Comparison of ENCODE assay signal across 2 fruit fly cellular contexts in the genomic region with DNA sequence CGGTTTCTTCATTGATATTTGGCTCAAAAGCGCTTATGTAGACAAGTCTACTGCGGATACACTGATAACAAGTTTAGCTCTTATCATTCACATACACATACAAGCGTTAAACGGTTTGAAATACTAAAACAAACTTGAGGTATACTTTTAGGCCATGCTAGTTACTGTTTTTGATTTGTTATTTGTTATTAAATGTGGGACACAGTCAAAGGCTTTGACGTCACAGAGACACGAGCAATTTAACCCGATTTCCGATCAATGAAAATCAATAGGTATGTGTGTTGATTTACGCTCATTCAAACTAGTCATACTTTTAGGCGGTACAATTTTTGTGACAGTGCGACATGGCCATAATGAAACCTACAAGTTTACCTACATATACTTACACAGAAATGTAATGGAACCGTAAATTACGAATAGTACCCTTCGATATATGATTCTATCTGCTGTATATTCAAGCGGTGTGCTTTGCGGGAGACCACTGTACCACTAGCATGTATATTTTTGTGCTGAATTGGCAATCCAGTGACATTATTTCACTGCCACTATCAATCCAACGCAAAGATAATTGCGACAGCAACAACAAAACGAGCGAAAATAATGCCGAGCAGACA.
TF ChIP-seq lines count a peak whose summit lies in the region.

No protein-coding gene starts in this region.

TF ChIP-seq in whole organism, embryonic, 481 proteins besides CTCF, POLR2A, EP300 and RAD21 (continued from another document and continues in another):
- TF ChIP-seq onecut (GFP tag; IDR thresholded peaks at IDR 0.05; lab: Robert Waterston, UW) (peak; percentile 59), CG10462 (GFP tag; optimal IDR thresholded peaks at IDR 0.05; lab: Kevin White, UChicago) (no peak), Gug (GFP tag; IDR thresholded peaks at IDR 0.05; lab: Robert Waterston, UW) (peak; percentile 90), otp (GFP tag; IDR thresholded peaks at IDR 0.05; lab: Robert Waterston, UW) (0 out of 3 replicates have a peak, but pooled peaks have one; percentile 46), hkb (optimal IDR thresholded peaks at IDR 0.05; lab: Kevin White, UChicago) (no peak), hkb (GFP tag; IDR thresholded peaks at IDR 0.05; lab: Robert Waterston, UW) (peak; percentile 50; the same call in 1 of the 2 replicates), CG9817 (tag; optimal IDR thresholded peaks at IDR 0.05; lab: Kevin White, UChicago) (peak; percentile 86), CG9797 (GFP tag; optimal IDR thresholded peaks at IDR 0.05; lab: Kevin White, UChicago) (no peak), Hand (GFP tag; optimal IDR thresholded peaks at IDR 0.05; lab: Kevin White, UChicago) (peak; percentile 70), shn (GFP tag; optimal IDR thresholded peaks at IDR 0.05; lab: Kevin White, UChicago) (peak; percentile 63), trem (tag; optimal IDR thresholded peaks at IDR 0.05; lab: Kevin White, UChicago) (no peak), gfzf (GFP tag; optimal IDR thresholded peaks at IDR 0.05; lab: Kevin White, UChicago) (no peak), kah (GFP tag; optimal IDR thresholded peaks at IDR 0.05; lab: Kevin White, UChicago) (no peak), Xbp1 (GFP tag; optimal IDR thresholded peaks at IDR 0.05; lab: Kevin White, UChicago) (peak; percentile 78), usp (GFP tag; optimal IDR thresholded peaks at IDR 0.05; lab: Kevin White, UChicago) (no peak), CG10654 (GFP tag; optimal IDR thresholded peaks at IDR 0.05; lab: Kevin White, UChicago) (peak; percentile 70), da (GFP tag; optimal IDR thresholded peaks at IDR 0.05; lab: Kevin White, UChicago) (peak; percentile 14), HHEX (GFP tag; optimal IDR thresholded peaks at IDR 0.05; lab: Kevin White, UChicago) (peak; percentile 78), HLH4C (GFP tag; IDR thresholded peaks at IDR 0.05; lab: Robert Waterston, UW; ENCODE audit: partially characterized antibody) (no peak), Atf6 (GFP tag; IDR thresholded peaks at IDR 0.05; lab: Robert Waterston, UW) (peak; percentile 78), CG34224 (GFP tag; IDR thresholded peaks at IDR 0.05; lab: Robert Waterston, UW; ENCODE audit: partially characterized antibody) (no peak), gsb (GFP tag; IDR thresholded peaks at IDR 0.05; lab: Robert Waterston, UW) (peak; percentile 72), ato (GFP tag; IDR thresholded peaks at IDR 0.05; lab: Robert Waterston, UW; ENCODE audit: partially characterized antibody) (no peak), D19B (GFP tag; optimal IDR thresholded peaks at IDR 0.05; lab: Kevin White, UChicago) (peak; percentile 77), CG17912 (GFP tag; optimal IDR thresholded peaks at IDR 0.05; lab: Kevin White, UChicago) (no peak), Sox100B (GFP tag; optimal IDR thresholded peaks at IDR 0.05; lab: Kevin White, UChicago) (peak; percentile 22), CG12769 (tag; optimal IDR thresholded peaks at IDR 0.05; lab: Kevin White, UChicago) (peak; percentile 96), knrl (GFP tag; IDR thresholded peaks at IDR 0.05; lab: Robert Waterston, UW; ENCODE audit: partially characterized antibody) (no peak), E2f2 (GFP tag; IDR thresholded peaks at IDR 0.05; lab: Robert Waterston, UW) (peak; percentile 27), CG2712 (tag; optimal IDR thresholded peaks at IDR 0.05; lab: Kevin White, UChicago) (peak; percentile 34), CG2120 (GFP tag; optimal IDR thresholded peaks at IDR 0.05; lab: Kevin White, UChicago) (peak; percentile 97), croc (GFP tag; conservative IDR thresholded peaks at IDR 0.05; lab: Robert Waterston, UW) (no peak; the same call in 2 of the 3 replicates), wek (GFP tag; optimal IDR thresholded peaks at IDR 0.05; lab: Kevin White, UChicago) (no peak), CG10366 (GFP tag; IDR thresholded peaks at IDR 0.05; lab: Robert Waterston, UW) (peak; percentile 78), CG16863 (GFP tag; optimal IDR thresholded peaks at IDR 0.05; lab: Kevin White, UChicago) (peak; percentile 68), CG18764 (GFP tag; optimal IDR thresholded peaks at IDR 0.05; lab: Kevin White, UChicago) (peak; percentile 6), Eip74EF (GFP tag; optimal IDR thresholded peaks at IDR 0.05; lab: Kevin White, UChicago) (peak in 1 of 2 experiments; percentile 17), CG7987 (GFP tag; optimal IDR thresholded peaks at IDR 0.05; lab: Kevin White, UChicago) (peak; percentile 20), CG11456 (GFP tag; IDR thresholded peaks at IDR 0.05; lab: Robert Waterston, UW) (peak; percentile 92), NfI (GFP tag; optimal IDR thresholded peaks at IDR 0.05; lab: Kevin White, UChicago) (peak; percentile 82), Antp (GFP tag; optimal IDR thresholded peaks at IDR 0.05; lab: Kevin White, UChicago) (peak; percentile 53), zfh2 (GFP tag; optimal IDR thresholded peaks at IDR 0.05; lab: Kevin White, UChicago) (peak; percentile 92), chm (GFP tag; IDR thresholded peaks at IDR 0.05; lab: Robert Waterston, UW) (peak; percentile 73), Fer1 (GFP tag; optimal IDR thresholded peaks at IDR 0.05; lab: Kevin White, UChicago) (peak; percentile 80), NC2α (GFP tag; optimal IDR thresholded peaks at IDR 0.05; lab: Kevin White, UChicago) (peak; percentile 33), CG10321 (GFP tag; IDR thresholded peaks at IDR 0.05; lab: Robert Waterston, UW) (0 out of 2 replicates have a peak, but pooled peaks have one; percentile 27), Scr (GFP tag; IDR thresholded peaks at IDR 0.05; lab: Robert Waterston, UW; ENCODE audit: partially characterized antibody) (no peak), CG9727 (GFP tag; optimal IDR thresholded peaks at IDR 0.05; lab: Kevin White, UChicago) (peak; percentile 62), Dip2 (GFP tag; IDR thresholded peaks at IDR 0.05; lab: Robert Waterston, UW) (no peak), Dek (tag; optimal IDR thresholded peaks at IDR 0.05; lab: Kevin White, UChicago) (peak; percentile 80), pfk (GFP tag; optimal IDR thresholded peaks at IDR 0.05; lab: Kevin White, UChicago) (no peak), her (GFP tag; optimal IDR thresholded peaks at IDR 0.05; lab: Kevin White, UChicago) (peak; percentile 80), pros (GFP tag; optimal IDR thresholded peaks at IDR 0.05; lab: Kevin White, UChicago) (no peak), CG12219 (GFP tag; optimal IDR thresholded peaks at IDR 0.05; lab: Kevin White, UChicago) (peak; percentile 58), crp (GFP tag; optimal IDR thresholded peaks at IDR 0.05; lab: Kevin White, UChicago) (no peak), Sox102F (GFP tag; optimal IDR thresholded peaks at IDR 0.05; lab: Kevin White, UChicago) (peak; percentile 65), CG5180 (GFP tag; optimal IDR thresholded peaks at IDR 0.05; lab: Kevin White, UChicago) (peak; percentile 13), salm (tag; optimal IDR thresholded peaks at IDR 0.05; lab: Kevin White, UChicago) (no peak), gcm2 (GFP tag; optimal IDR thresholded peaks at IDR 0.05; lab: Kevin White, UChicago) (peak; percentile 48), NK7.1 (GFP tag; optimal IDR thresholded peaks at IDR 0.05; lab: Kevin White, UChicago) (peak; percentile 68), CoRest (tag; optimal IDR thresholded peaks at IDR 0.05; lab: Kevin White, UChicago) (peak; percentile 78)

TF ChIP-seq in whole organism, prepupa, 60 proteins besides CTCF, POLR2A, EP300 and RAD21 (continued from another document):
- TF ChIP-seq vri (GFP tag; optimal IDR thresholded peaks at IDR 0.05; lab: Kevin White, UChicago) (peak; percentile 76), CG16779 (tag; optimal IDR thresholded peaks at IDR 0.05; lab: Kevin White, UChicago) (peak; percentile 66), topi (GFP tag; optimal IDR thresholded peaks at IDR 0.05; lab: Kevin White, UChicago) (peak; percentile 80), fd85E (GFP tag; optimal IDR thresholded peaks at IDR 0.05; lab: Kevin White, UChicago) (peak; percentile 43), Gug (GFP tag; IDR thresholded peaks at IDR 0.05; lab: Robert Waterston, UW) (peak; percentile 85), CG6792 (GFP tag; optimal IDR thresholded peaks at IDR 0.05; lab: Kevin White, UChicago) (peak; percentile 84), CG9139 (GFP tag; optimal IDR thresholded peaks at IDR 0.05; lab: Kevin White, UChicago) (peak; percentile 21), CG8319 (GFP tag; optimal IDR thresholded peaks at IDR 0.05; lab: Kevin White, UChicago) (peak; percentile 74), Met (GFP tag; optimal IDR thresholded peaks at IDR 0.05; lab: Kevin White, UChicago) (peak; percentile 82), CG6854 (GFP tag; optimal IDR thresholded peaks at IDR 0.05; lab: Kevin White, UChicago) (peak; percentile 18), Ets21C (GFP tag; optimal IDR thresholded peaks at IDR 0.05; lab: Kevin White, UChicago) (peak; percentile 72), ss (GFP tag; optimal IDR thresholded peaks at IDR 0.05; lab: Kevin White, UChicago) (peak in 1 of 2 experiments; percentile 59)
